Worm (Caenorhabditis elegans) whole organism, L2 larva: ENCODE results near the gene nlp-26.

Source experiments
- C34F6.9 ChIP-seq: fragments of 150-350 bp; optimal IDR thresholded peaks from 2 replicates; lab custom pipeline; 2014; ENCODE audit warnings: missing biosample characterization, missing genetic modification characterization
- F13H6.1 ChIP-seq: sonication (generic microtip); optimal IDR thresholded peaks from 2 replicates; lab custom pipeline; 2016; ENCODE audit warnings: missing genetic modification characterization, missing compliant biosample characterization
- R02D3.7 ChIP-seq: fragments of 150-350 bp; optimal IDR thresholded peaks from 2 replicates; lab custom pipeline; 2014; ENCODE audit warnings: missing biosample characterization, missing genetic modification characterization
- Y55F3AM.14 ChIP-seq: fragments of 200-800 bp; sonication (Bioruptor generic); optimal IDR thresholded peaks from 2 replicates; lab custom pipeline; 2018; ENCODE audit warnings: mild to moderate bottlenecking, missing genetic modification characterization, missing compliant biosample characterization
- alr-1 ChIP-seq: fragments of 150-350 bp; optimal IDR thresholded peaks from 2 replicates; lab custom pipeline; 2014; ENCODE audit warnings: missing biosample characterization, missing genetic modification characterization
- ama-1 ChIP-seq: fragments of 150-350 bp; optimal IDR thresholded peaks from 2 replicates; lab custom pipeline; 2018; ENCODE audit warnings: inconsistent platforms
- blmp-1 ChIP-seq: sonication (generic microtip); optimal IDR thresholded peaks from 2 replicates; lab custom pipeline; 2017; ENCODE audit warnings: missing genetic modification characterization, mild to moderate bottlenecking, missing compliant biosample characterization, antibody characterized with exemption, moderate library complexity; ENCODE audit not compliant: insufficient read depth
- ceh-82 ChIP-seq: fragments of 150-350 bp; optimal IDR thresholded peaks from 2 replicates; lab custom pipeline; 2014; ENCODE audit warnings: missing biosample characterization, missing genetic modification characterization
- elt-1 ChIP-seq: fragments of 150-350 bp; optimal IDR thresholded peaks from 2 replicates; lab custom pipeline; 2014; ENCODE audit warnings: missing biosample characterization, missing genetic modification characterization
- elt-3 ChIP-seq: sonication (generic microtip); optimal IDR thresholded peaks from 2 replicates; lab custom pipeline; 2017; ENCODE audit warnings: missing biosample characterization, missing genetic modification characterization
- fos-1 ChIP-seq: fragments of 150-350 bp; optimal IDR thresholded peaks from 2 replicates; lab custom pipeline; 2014; ENCODE audit warnings: missing biosample characterization, missing genetic modification characterization
- lin-11 ChIP-seq: fragments of 150-350 bp; sonication (generic microtip); optimal IDR thresholded peaks from 2 replicates; lab custom pipeline; 2014; ENCODE audit warnings: missing biosample characterization, missing genetic modification characterization, inconsistent platforms, mixed read lengths
- mab-5 ChIP-seq: fragments of 150-350 bp; optimal IDR thresholded peaks from 2 replicates; lab custom pipeline; 2014; ENCODE audit warnings: missing biosample characterization, missing genetic modification characterization
- mbf-1 ChIP-seq: sonication (generic microtip); optimal IDR thresholded peaks from 2 replicates; lab custom pipeline; 2017; ENCODE audit warnings: missing biosample characterization, missing genetic modification characterization
- nhr-10 ChIP-seq: sonication (generic microtip); optimal IDR thresholded peaks from 2 replicates; lab custom pipeline; 2017; ENCODE audit warnings: missing biosample characterization, missing genetic modification characterization
- nhr-129 ChIP-seq: fragments of 150-350 bp; optimal IDR thresholded peaks from 2 replicates; lab custom pipeline; 2014; ENCODE audit warnings: missing biosample characterization, missing genetic modification characterization
- nhr-23 ChIP-seq: fragments of 150-350 bp; optimal IDR thresholded peaks from 2 replicates; lab custom pipeline; 2014; ENCODE audit warnings: missing biosample characterization, missing genetic modification reagents, missing genetic modification characterization
- nhr-6 ChIP-seq: fragments of 150-350 bp; optimal IDR thresholded peaks from 2 replicates; lab custom pipeline; 2014; ENCODE audit warnings: missing biosample characterization, missing genetic modification characterization
- nhr-77 ChIP-seq: fragments of 150-350 bp; optimal IDR thresholded peaks from 2 replicates; lab custom pipeline; 2014; ENCODE audit warnings: missing biosample characterization, missing genetic modification characterization
- sma-3 ChIP-seq: sonication (generic microtip); optimal IDR thresholded peaks from 2 replicates; lab custom pipeline; 2016; ENCODE audit warnings: missing genetic modification reagents, missing genetic modification characterization, missing compliant biosample characterization
- unc-62 ChIP-seq: fragments of 150-350 bp; optimal IDR thresholded peaks from 2 replicates; lab custom pipeline; 2014; ENCODE audit warnings: missing biosample characterization, missing genetic modification reagents, missing genetic modification characterization
- zag-1 ChIP-seq: fragments of 150-350 bp; optimal IDR thresholded peaks from 2 replicates; lab custom pipeline; 2014; ENCODE audit warnings: missing biosample characterization, missing genetic modification characterization
- ztf-1 ChIP-seq: fragments of 200-800 bp; sonication (Bioruptor generic); conservative IDR thresholded peaks from 2 replicates; pipeline ENCODE4 v1.3.6; 2022; ENCODE audit warnings: missing genetic modification characterization, missing compliant biosample characterization
- ztf-4 ChIP-seq: fragments of 150-350 bp; optimal IDR thresholded peaks from 2 replicates; lab custom pipeline; 2014; ENCODE audit warnings: missing biosample characterization, missing genetic modification characterization

Gene nlp-26

ce11 chrV:19645572-19646155 lies 32.4 kb downstream of the nlp-26 start, which contains the start of gene Y43F8C.9:
Gene Y43F8C.9, plus strand, starts transcription at chrV:19646105.
- TF ChIP-seq F13H6.1 (tag; lab: Kevin White, UChicago) (no peak), R02D3.7 (no peak), elt-1 (tag; lab: Kevin White, UChicago) (no peak), nhr-10 (tag; lab: Kevin White, UChicago) (no peak), ztf-4 (tag; lab: Kevin White, UChicago) (no peak), nhr-6 (tag; lab: Kevin White, UChicago) (no peak), sma-3 (no peak), unc-62 (GFP tag; lab: Kevin White, UChicago) (no peak), lin-11 (tag; lab: Kevin White, UChicago) (no peak), nhr-23 (tag; lab: Kevin White, UChicago) (no peak), blmp-1 (tag; lab: Kevin White, UChicago) (no peak), C34F6.9 (tag; lab: Kevin White, UChicago) (no peak), nhr-77 (no peak), elt-3 (tag; lab: Kevin White, UChicago) (no peak), Y55F3AM.14 (GFP tag; lab: Kevin White, UChicago) (no peak), ceh-82 (tag; lab: Kevin White, UChicago) (no peak), mab-5 (no peak), mbf-1 (tag; lab: Kevin White, UChicago) (no peak), fos-1 (tag; lab: Kevin White, UChicago) (no peak)

ce11 chrV:19655151-19655550 lies 41.9 kb downstream of the nlp-26 start, which contains the start of gene dmd-3:
Gene dmd-3, minus strand, starts transcription at chrV:19655251.
- TF ChIP-seq ama-1 (lab: Kevin White, UChicago) (no peak), zag-1 (tag; lab: Kevin White, UChicago) (no peak), nhr-129 (tag; lab: Kevin White, UChicago) (no peak), alr-1 (tag; lab: Kevin White, UChicago) (no peak), ztf-1 (GFP tag; lab: Robert Waterston, UW) (no peak)
